Worm (Caenorhabditis elegans): ENCODE measurements around the gene srxa-14.

ce11 chrV:20656626-20657025 is 17.2 kb downstream of the srxa-14 start:
- no peak for TF ChIP-seq sox-4 (tag; optimal IDR thresholded peaks at IDR 0.05)
- TF ChIP-seq nhr-237 (tag; optimal IDR thresholded peaks at IDR 0.05): no peak
- TF ChIP-seq lin-13 (GFP tag; optimal IDR thresholded peaks at IDR 0.05): no peak
- TF ChIP-seq elt-2 (tag; optimal IDR thresholded peaks at IDR 0.05): no peak
- TF ChIP-seq aly-2 (tag; optimal IDR thresholded peaks at IDR 0.05): no peak
- no peak for TF ChIP-seq unc-130 (tag; optimal IDR thresholded peaks at IDR 0.05)
- TF ChIP-seq nhr-28 (tag; optimal IDR thresholded peaks at IDR 0.05): no peak
- no peak for TF ChIP-seq dsc-1 (tag; optimal IDR thresholded peaks at IDR 0.05)
- no peak for TF ChIP-seq ceh-82 (tag; optimal IDR thresholded peaks at IDR 0.05)
- no peak for TF ChIP-seq ztf-11 (tag; optimal IDR thresholded peaks at IDR 0.05)

Data from whole organism, L1 larva.